Fruit fly (Drosophila melanogaster): ENCODE results near the gene Dhc1.

The Dhc1 gene

DNA sequence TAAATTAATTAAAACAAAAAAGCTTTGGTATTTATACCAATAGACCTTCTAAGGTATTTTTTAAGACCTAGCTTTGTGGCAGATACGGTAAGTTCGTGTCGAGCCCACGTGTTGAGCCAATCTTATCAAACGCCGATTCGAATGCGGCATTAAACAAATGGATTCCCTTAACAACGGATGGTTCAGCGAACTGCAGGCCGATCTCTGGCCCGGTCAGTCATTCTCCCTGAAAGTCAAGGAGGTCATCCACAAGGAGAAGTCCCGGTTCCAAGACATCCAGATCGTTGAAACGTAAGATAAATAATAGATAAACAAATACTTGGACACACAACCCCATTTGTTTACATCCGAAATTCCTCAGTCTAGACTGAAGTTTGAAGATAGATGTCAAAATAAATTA is 42.9 kb downstream of the Dhc1 start, which contains the start of gene SpdS (continued):
- TF ChIP-seq H2.0 (GFP tag; IDR thresholded peaks at IDR 0.05) (no peak), CG8478 (optimal IDR thresholded peaks at IDR 0.05) (no peak), Xbp1 (GFP tag; optimal IDR thresholded peaks at IDR 0.05) (no peak), Med (GFP tag) (peak; percentile 78), sug (tag; optimal IDR thresholded peaks at IDR 0.05) (peak; percentile 10), CG13775 (GFP tag; optimal IDR thresholded peaks at IDR 0.05) (no peak), Asciz (GFP tag; optimal IDR thresholded peaks at IDR 0.05) (no peak), org-1 (GFP tag; optimal IDR thresholded peaks at IDR 0.05) (no peak), CG10209 (GFP tag; optimal IDR thresholded peaks at IDR 0.05) (no peak), pros (GFP tag; optimal IDR thresholded peaks at IDR 0.05) (peak; percentile 15), lmd (GFP tag; IDR thresholded peaks at IDR 0.05) (no peak), ERR (GFP tag; optimal IDR thresholded peaks at IDR 0.05) (peak; percentile 79), MESR4 (GFP tag; optimal IDR thresholded peaks at IDR 0.05) (peak; percentile 26), CG17385 (GFP tag; optimal IDR thresholded peaks at IDR 0.05) (peak; percentile 5), tap (tag; optimal IDR thresholded peaks at IDR 0.05) (no peak), CG3163 (GFP tag; optimal IDR thresholded peaks at IDR 0.05) (no peak), HHEX (GFP tag; optimal IDR thresholded peaks at IDR 0.05) (no peak), dmrt99B (tag; optimal IDR thresholded peaks at IDR 0.05) (no peak), CG11398 (GFP tag; optimal IDR thresholded peaks at IDR 0.05) (no peak), CG13287 (GFP tag; IDR thresholded peaks at IDR 0.05; ENCODE audit: partially characterized antibody) (no peak)

DNA sequence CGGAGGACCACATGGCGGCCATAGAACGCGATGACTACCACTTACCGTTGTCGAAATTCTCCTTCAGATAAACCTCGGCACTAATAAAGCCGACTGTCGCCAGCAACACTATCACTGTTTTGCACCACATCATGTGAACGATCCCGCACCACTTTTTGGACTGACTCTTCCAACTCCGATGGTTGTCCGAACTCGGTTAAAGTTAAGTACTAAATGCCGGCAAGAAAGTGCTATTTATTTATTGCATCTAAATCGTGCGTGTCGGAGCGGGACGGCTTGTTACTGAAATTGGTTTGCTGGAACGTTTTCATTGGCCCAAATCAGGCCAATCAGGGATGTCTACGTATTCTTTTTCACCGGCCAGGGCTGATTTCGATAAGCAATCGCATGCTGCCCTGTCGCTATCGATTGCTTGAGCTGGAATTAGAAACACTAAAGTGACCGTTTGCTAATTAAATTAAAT is 43.8 kb downstream of the Dhc1 start, which contains the start of gene Calr:
TSS of gene Calr (minus strand) at position 219 of the 463 bp plus-strand sequence.
- TF ChIP-seq CG8281 (tag; optimal IDR thresholded peaks at IDR 0.05) (no peak), bsh (GFP tag; optimal IDR thresholded peaks at IDR 0.05) (peak in 1 of 2 experiments; percentile 9), NK7.1 (GFP tag; optimal IDR thresholded peaks at IDR 0.05) (peak; percentile 37), Six4 (GFP tag; optimal IDR thresholded peaks at IDR 0.05) (no peak), CG11398 (GFP tag; optimal IDR thresholded peaks at IDR 0.05) (no peak), corto (GFP tag; optimal IDR thresholded peaks at IDR 0.05) (no peak), CG12219 (GFP tag; optimal IDR thresholded peaks at IDR 0.05) (peak; percentile 39), wdn (GFP tag; IDR thresholded peaks at IDR 0.05) (no peak), CG11456 (GFP tag; IDR thresholded peaks at IDR 0.05) (no peak), Hey (tag; optimal IDR thresholded peaks at IDR 0.05) (no peak), CG12659 (GFP tag; optimal IDR thresholded peaks at IDR 0.05) (peak; percentile 78), Deaf1 (tag; optimal IDR thresholded peaks at IDR 0.05) (peak; percentile 83), ab (GFP tag; optimal IDR thresholded peaks at IDR 0.05) (peak; percentile 53), ap (GFP tag; IDR thresholded peaks at IDR 0.05) (no peak), Dip3 (GFP tag; optimal IDR thresholded peaks at IDR 0.05) (peak; percentile 66), fd96Cb (tag; optimal IDR thresholded peaks at IDR 0.05) (no peak), jigr1 (GFP tag; IDR thresholded peaks at IDR 0.05) (no peak), ind (GFP tag; optimal IDR thresholded peaks at IDR 0.05) (peak; percentile 7), CG11696 (GFP tag; IDR thresholded peaks at IDR 0.05) (no peak), CG3838 (GFP tag; optimal IDR thresholded peaks at IDR 0.05) (no peak), CG1233 (GFP tag; optimal IDR thresholded peaks at IDR 0.05) (peak; percentile 39), Nf-YB (GFP tag; optimal IDR thresholded peaks at IDR 0.05) (peak; percentile 100), Antp (GFP tag; optimal IDR thresholded peaks at IDR 0.05) (no peak), ash1 (GFP tag; optimal IDR thresholded peaks at IDR 0.05) (peak; percentile 7), eyg (GFP tag; optimal IDR thresholded peaks at IDR 0.05) (peak; percentile 49), CG31365 (tag; optimal IDR thresholded peaks at IDR 0.05) (peak; percentile 43), wek (GFP tag; optimal IDR thresholded peaks at IDR 0.05) (peak; percentile 63), en (GFP tag; optimal IDR thresholded peaks at IDR 0.05) (no peak), pum (GFP tag; optimal IDR thresholded peaks at IDR 0.05) (no peak), MBD-R2 (GFP tag; IDR thresholded peaks at IDR 0.05) (no peak), Jarid2 (GFP tag; optimal IDR thresholded peaks at IDR 0.05) (peak; percentile 87), CG16863 (GFP tag; optimal IDR thresholded peaks at IDR 0.05) (peak; percentile 46), tup (GFP tag; optimal IDR thresholded peaks at IDR 0.05) (no peak)
